Worm (Caenorhabditis elegans) whole organism, L4/young adult: ENCODE results near the gene F49C12.7.

Experiments
- dao-5 ChIP-seq: sonication (generic microtip); optimal IDR thresholded peaks from 2 replicates; lab custom pipeline; 2016; ENCODE audit warnings: missing genotype, missing genetic modification characterization, moderate library complexity, missing compliant biosample characterization
- him-1 ChIP-seq: sonication (generic microtip); optimal IDR thresholded peaks from 2 replicates; lab custom pipeline; 2016; ENCODE audit warnings: missing genotype, missing genetic modification reagents, missing genetic modification characterization, missing compliant biosample characterization

ce11 chrIV:9260826-9261225 is 51.9 kb downstream of the F49C12.7 start:
- TF ChIP-seq dao-5 (tag; lab: Kevin White, UChicago) (no peak), him-1 (no peak)
